Worm (Caenorhabditis elegans): ENCODE measurements around the gene tbx-38.

ce11 chrIII:11807418-11807817 lies 21.6 kb upstream of the tbx-38 start, which contains the start of gene C18D11.10:
- no peak for TF ChIP-seq tab-1 (GFP tag; IDR thresholded peaks at IDR 0.05)
- no peak for TF ChIP-seq med-1 (GFP tag; optimal IDR thresholded peaks at IDR 0.05; ENCODE audit: insufficient read depth)
